Fruit fly (Drosophila melanogaster) whole organism, embryonic: Measurements from ENCODE around the gene CG14646.

Experiments used
- Adf1 ChIP-seq: fragments of 200-800 bp; sonication (Bioruptor generic); IDR thresholded peaks from 2 replicates; pipeline ENCODE4 v1.3.6; 2022; ENCODE audit warnings: missing biosample characterization, missing genetic modification characterization
- Atf6 ChIP-seq: fragments of 200-800 bp; sonication (Bioruptor generic); IDR thresholded peaks from 2 replicates; pipeline ENCODE4 v1.3.6; 2022; ENCODE audit warnings: missing biosample characterization, missing genetic modification characterization
- B-H1 ChIP-seq: fragments of 200-800 bp; sonication (Bioruptor generic); IDR thresholded peaks from 3 replicates; pipeline ENCODE4 v1.3.6; 2022; ENCODE audit warnings: missing biosample characterization, missing genetic modification characterization
- CG10147 ChIP-seq: fragments of 200-800 bp; sonication (Bioruptor generic); optimal IDR thresholded peaks from 2 replicates; lab custom pipeline; 2019; ENCODE audit warnings: missing biosample characterization, mild to moderate bottlenecking, missing genetic modification characterization, moderate library complexity
- CG1024 ChIP-seq: fragments of 200-800 bp; sonication (Bioruptor generic); IDR thresholded peaks from 2 replicates; pipeline ENCODE4 v1.3.6; 2022; ENCODE audit warnings: missing biosample characterization, missing genetic modification characterization
- CG11696 ChIP-seq: fragments of 200-800 bp; sonication (Bioruptor generic); IDR thresholded peaks from 2 replicates; pipeline ENCODE4 v1.3.6; 2022; ENCODE audit warnings: missing biosample characterization, missing genetic modification characterization
- CG12219 ChIP-seq: fragments of 200-800 bp; sonication (Bioruptor generic); optimal IDR thresholded peaks from 3 replicates; lab custom pipeline; 2018; ENCODE audit warnings: missing biosample characterization, mild to moderate bottlenecking, missing genetic modification characterization
- CG14667 ChIP-seq: fragments of 200-800 bp; sonication (Bioruptor generic); IDR thresholded peaks from 2 replicates; pipeline ENCODE4 v1.3.6; 2022; ENCODE audit warnings: missing biosample characterization, missing genetic modification characterization
- CG17568 ChIP-seq: fragments of 200-800 bp; sonication (Bioruptor generic); optimal IDR thresholded peaks from 2 replicates; lab custom pipeline; 2018; ENCODE audit warnings: missing biosample characterization, mild to moderate bottlenecking, missing genetic modification characterization, moderate library complexity
- CG18619 ChIP-seq: fragments of 200-800 bp; sonication (Bioruptor generic); optimal IDR thresholded peaks from 3 replicates; lab custom pipeline; 2017; ENCODE audit warnings: missing biosample characterization, mild to moderate bottlenecking, missing genetic modification characterization
- CG2889 ChIP-seq: fragments of 200-800 bp; sonication (Bioruptor generic); IDR thresholded peaks from 3 replicates; pipeline ENCODE4 v1.3.6; 2022; ENCODE audit warnings: missing biosample characterization, missing genetic modification characterization
- CG32532 ChIP-seq: fragments of 200-800 bp; sonication (Bioruptor generic); IDR thresholded peaks from 2 replicates; pipeline ENCODE4 v1.3.6; 2022; ENCODE audit warnings: missing biosample characterization, missing genetic modification characterization
- CG34224 ChIP-seq: fragments of 200-800 bp; sonication (Bioruptor generic); IDR thresholded peaks from 3 replicates; pipeline ENCODE4 v1.3.6; 2022; ENCODE audit warnings: missing biosample characterization, missing genetic modification characterization; ENCODE audit not compliant: partially characterized antibody
- CG43689 ChIP-seq: fragments of 200-800 bp; sonication (Bioruptor generic); IDR thresholded peaks from 2 replicates; pipeline ENCODE4 v1.3.6; 2022; ENCODE audit warnings: missing biosample characterization, missing genetic modification characterization
- CG4820 ChIP-seq: fragments of 200-800 bp; sonication (Bioruptor generic); optimal IDR thresholded peaks from 3 replicates; lab custom pipeline; 2016; ENCODE audit warnings: missing biosample characterization, missing genetic modification characterization
- CG6813 ChIP-seq: fragments of 200-800 bp; sonication (Bioruptor generic); optimal IDR thresholded peaks from 2 replicates; lab custom pipeline; 2017; ENCODE audit warnings: missing biosample characterization, missing genetic modification characterization, mild to moderate bottlenecking, moderate library complexity, missing genetic modification reagents
- CG7556 ChIP-seq: fragments of 200-800 bp; sonication (Bioruptor generic); optimal IDR thresholded peaks from 2 replicates; lab custom pipeline; 2017; ENCODE audit warnings: missing biosample characterization, mild to moderate bottlenecking, missing genetic modification characterization
- CG7745 ChIP-seq: fragments of 200-800 bp; sonication (Bioruptor generic); optimal IDR thresholded peaks from 2 replicates; lab custom pipeline; 2018; ENCODE audit warnings: missing biosample characterization, mild to moderate bottlenecking, missing genetic modification characterization, moderate library complexity
- CG8290 ChIP-seq, 3 experiments: fragments of 200-800 bp; sonication (Bioruptor generic); optimal IDR thresholded peaks; 2 replicates each; lab custom pipeline; 2016 to 2019; ENCODE audit warnings: missing biosample characterization in 3 of 3, missing genetic modification characterization in 3 of 3, mild to moderate bottlenecking in 2 of 3, moderate library complexity in 1 of 3
- CG8478 ChIP-seq: fragments of >200 bp; optimal IDR thresholded peaks from 2 replicates; lab custom pipeline; 2018
- CG8924 ChIP-seq: fragments of 200-800 bp; optimal IDR thresholded peaks from 3 replicates; lab custom pipeline; 2019; ENCODE audit warnings: missing biosample characterization, mild to moderate bottlenecking, missing genetic modification characterization, moderate library complexity
- CG9876 ChIP-seq: fragments of 200-800 bp; sonication (Bioruptor generic); optimal IDR thresholded peaks from 2 replicates; lab custom pipeline; 2016; ENCODE audit warnings: missing biosample characterization, missing genetic modification characterization
- Deaf1 ChIP-seq: fragments of 200-800 bp; optimal IDR thresholded peaks from 3 replicates; lab custom pipeline; 2019; ENCODE audit warnings: missing biosample characterization, mild to moderate bottlenecking, missing genetic modification characterization, moderate library complexity
- E2f1 ChIP-seq: fragments of 200-800 bp; sonication (Bioruptor generic); IDR thresholded peaks from 2 replicates; pipeline ENCODE4 v1.3.6; 2022; ENCODE audit warnings: missing biosample characterization, missing genetic modification characterization
- ERR ChIP-seq: fragments of 200-800 bp; sonication (Bioruptor generic); optimal IDR thresholded peaks from 2 replicates; lab custom pipeline; 2016; ENCODE audit warnings: missing biosample characterization, missing genetic modification characterization
- Eip74EF ChIP-seq, 2 experiments: fragments of 200-800 bp in 1 of 2; fragments of >200 bp in 1 of 2; sonication (Bioruptor generic) in 1 of 2; optimal IDR thresholded peaks; 2 replicates each; lab custom pipeline; 2017 to 2019; ENCODE audit warnings: missing biosample characterization in 2 of 2, missing genetic modification characterization in 2 of 2, mild to moderate bottlenecking in 1 of 2, moderate library complexity in 1 of 2
- Nf-YB ChIP-seq: fragments of 200-800 bp; sonication (Bioruptor generic); optimal IDR thresholded peaks from 3 replicates; lab custom pipeline; 2019; ENCODE audit warnings: missing biosample characterization, mild to moderate bottlenecking, missing genetic modification characterization, moderate library complexity
- Optix ChIP-seq: fragments of 200-800 bp; sonication (Bioruptor generic); IDR thresholded peaks from 3 replicates; pipeline ENCODE4 v1.3.6; 2022; ENCODE audit warnings: missing biosample characterization, missing genetic modification characterization
- Scr ChIP-seq: fragments of 200-800 bp; sonication (Bioruptor generic); IDR thresholded peaks from 2 replicates; pipeline ENCODE4 v1.3.6; 2022; ENCODE audit warnings: missing biosample characterization, missing genetic modification characterization; ENCODE audit not compliant: partially characterized antibody
- Taf1 ChIP-seq: fragments of 200-800 bp; sonication (Bioruptor generic); IDR thresholded peaks from 2 replicates; pipeline ENCODE4 v1.3.6; 2022; ENCODE audit warnings: missing biosample characterization, missing genetic modification characterization
- ap ChIP-seq: fragments of 200-800 bp; sonication (Bioruptor generic); IDR thresholded peaks from 2 replicates; pipeline ENCODE4 v1.3.6; 2022; ENCODE audit warnings: missing biosample characterization, missing genetic modification characterization
- ato ChIP-seq: fragments of 200-800 bp; sonication (Bioruptor generic); IDR thresholded peaks from 2 replicates; pipeline ENCODE4 v1.3.6; 2022; ENCODE audit warnings: missing biosample characterization, missing genetic modification characterization; ENCODE audit not compliant: partially characterized antibody
- caup ChIP-seq: fragments of 200-800 bp; sonication (Bioruptor generic); optimal IDR thresholded peaks from 3 replicates; lab custom pipeline; 2017; ENCODE audit warnings: missing biosample characterization, mild to moderate bottlenecking, missing genetic modification characterization, moderate library complexity; ENCODE audit not compliant: severe bottlenecking
- chn ChIP-seq: fragments of 200-800 bp; sonication (Bioruptor generic); optimal IDR thresholded peaks from 2 replicates; lab custom pipeline; 2016; ENCODE audit warnings: missing biosample characterization, missing genetic modification characterization
- crp ChIP-seq, 2 experiments: fragments of 200-800 bp; sonication (Bioruptor generic); optimal IDR thresholded peaks; 2 replicates in 1 of 2; 3 replicates in 1 of 2; lab custom pipeline; 2017; ENCODE audit warnings: missing biosample characterization in 2 of 2, missing genetic modification characterization in 2 of 2, mild to moderate bottlenecking in 1 of 2, moderate library complexity in 1 of 2
- en ChIP-seq: fragments of 200-800 bp; sonication (Bioruptor generic); optimal IDR thresholded peaks from 2 replicates; lab custom pipeline; 2016; ENCODE audit warnings: missing biosample characterization, missing genetic modification characterization
- fd3F ChIP-seq: fragments of 200-800 bp; sonication (Bioruptor generic); optimal IDR thresholded peaks from 2 replicates; lab custom pipeline; 2018; ENCODE audit warnings: missing biosample characterization, mild to moderate bottlenecking, missing genetic modification characterization, moderate library complexity
- her ChIP-seq: fragments of 200-800 bp; sonication (Bioruptor generic); optimal IDR thresholded peaks from 2 replicates; lab custom pipeline; 2016; ENCODE audit warnings: missing biosample characterization, missing genetic modification characterization
- nom ChIP-seq: fragments of 200-800 bp; sonication (Bioruptor generic); optimal IDR thresholded peaks from 2 replicates; lab custom pipeline; 2017; ENCODE audit warnings: missing biosample characterization, missing genetic modification characterization, mild to moderate bottlenecking, moderate library complexity, missing genetic modification reagents
- pros ChIP-seq: fragments of 200-800 bp; sonication (Bioruptor generic); optimal IDR thresholded peaks from 3 replicates; lab custom pipeline; 2019; ENCODE audit warnings: missing biosample characterization, mild to moderate bottlenecking, missing genetic modification characterization, moderate library complexity
- ranshi ChIP-seq: fragments of 200-800 bp; sonication (Bioruptor generic); IDR thresholded peaks from 2 replicates; pipeline ENCODE4 v1.3.6; 2022; ENCODE audit warnings: missing biosample characterization, missing genetic modification characterization
- row ChIP-seq: fragments of 200-800 bp; sonication (Bioruptor generic); IDR thresholded peaks from 3 replicates; pipeline ENCODE4 v1.3.6; 2022; ENCODE audit warnings: missing biosample characterization, missing genetic modification characterization
- salm ChIP-seq: fragments of 200-800 bp; sonication (Bioruptor generic); optimal IDR thresholded peaks from 2 replicates; lab custom pipeline; 2018; ENCODE audit warnings: missing biosample characterization, mild to moderate bottlenecking, missing genetic modification characterization
- sens-2 ChIP-seq: fragments of 200-800 bp; sonication (Bioruptor generic); IDR thresholded peaks from 2 replicates; pipeline ENCODE4 v1.3.6; 2022; ENCODE audit warnings: missing biosample characterization, missing genetic modification characterization
- shn ChIP-seq: fragments of 200-800 bp; sonication (Bioruptor generic); optimal IDR thresholded peaks from 3 replicates; lab custom pipeline; 2016; ENCODE audit warnings: missing biosample characterization, missing genetic modification characterization
- so ChIP-seq: fragments of 200-800 bp; sonication (Bioruptor generic); IDR thresholded peaks from 3 replicates; pipeline ENCODE4 v1.3.6; 2022; ENCODE audit warnings: missing biosample characterization, missing genetic modification characterization
- stwl ChIP-seq: fragments of 200-800 bp; sonication (Bioruptor generic); optimal IDR thresholded peaks from 3 replicates; lab custom pipeline; 2018; ENCODE audit warnings: missing biosample characterization, mild to moderate bottlenecking, missing genetic modification characterization, moderate library complexity
- tx ChIP-seq: fragments of 200-800 bp; sonication (Bioruptor generic); optimal IDR thresholded peaks from 2 replicates; lab custom pipeline; 2016; ENCODE audit warnings: missing biosample characterization, missing genetic modification characterization
- vfl ChIP-seq: fragments of 200-800 bp; sonication (Bioruptor generic); optimal IDR thresholded peaks from 2 replicates; lab custom pipeline; 2016; ENCODE audit warnings: missing biosample characterization, missing genetic modification characterization
- vnd ChIP-seq: fragments of 200-800 bp; sonication (Bioruptor generic); IDR thresholded peaks from 3 replicates; pipeline ENCODE4 v1.3.6; 2022; ENCODE audit warnings: missing biosample characterization, missing genetic modification characterization; ENCODE audit not compliant: partially characterized antibody
- yki ChIP-seq: fragments of >200 bp; optimal IDR thresholded peaks from 3 replicates; lab custom pipeline; 2018

CG14646 gene

DNA sequence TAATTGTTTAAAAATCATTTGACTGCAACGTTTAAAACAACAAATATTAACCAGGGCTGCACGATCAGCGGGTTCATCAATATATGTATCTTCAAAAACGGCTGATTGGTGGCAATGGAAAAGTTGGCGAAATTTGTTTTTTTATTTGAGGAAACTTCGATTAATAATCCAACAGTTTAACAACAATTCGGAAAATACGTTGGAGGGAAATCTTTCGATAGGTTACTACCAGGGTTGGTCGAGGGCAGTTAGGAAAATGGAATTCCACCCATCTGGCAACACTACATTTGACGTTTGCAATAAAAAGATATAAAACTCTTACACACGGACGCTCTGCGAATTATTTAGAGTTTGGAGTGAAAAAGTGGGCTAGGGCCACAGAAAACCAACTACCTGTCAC is 46.9 kb downstream of the CG14646 start, which contains the start of the genes Lipt2 and CG14650 (continued):
- TF ChIP-seq stwl (tag; lab: Kevin White, UChicago) = peak; percentile 65
- TF ChIP-seq E2f1 (GFP tag; lab: Robert Waterston, UW) = 0 out of 2 replicates have a peak, but pooled peaks have one; percentile 9
- TF ChIP-seq CG7556 (GFP tag; lab: Kevin White, UChicago) = peak; percentile 10
- peak; percentile 58 for TF ChIP-seq CG10147 (GFP tag; lab: Kevin White, UChicago)
- TF ChIP-seq her (GFP tag; lab: Kevin White, UChicago) = peak; percentile 53
- no peak for TF ChIP-seq CG8290 (GFP tag; optimal IDR thresholded peaks at IDR 0.05; lab: Kevin White, UChicago)
- TF ChIP-seq CG8290 (tag; optimal IDR thresholded peaks at IDR 0.05; lab: Kevin White, UChicago) = no peak
- TF ChIP-seq CG18619 (GFP tag; lab: Kevin White, UChicago) = peak; percentile 1
- no peak; the same call in 1 of the 2 replicates for TF ChIP-seq ranshi (GFP tag; lab: Robert Waterston, UW)
- no peak for TF ChIP-seq so (GFP tag; lab: Robert Waterston, UW)
- peak; percentile 40 for TF ChIP-seq ERR (GFP tag; lab: Kevin White, UChicago)
- peak; percentile 56 for TF ChIP-seq CG32532
- no peak for TF ChIP-seq CG11696 (GFP tag; lab: Robert Waterston, UW)
- TF ChIP-seq CG34224 (GFP tag; lab: Robert Waterston, UW) = peak; percentile 49; the same call in 2 of the 3 replicates
- TF ChIP-seq Atf6 (GFP tag; lab: Robert Waterston, UW) = no peak; the same call in 1 of the 2 replicates
- no peak for TF ChIP-seq CG2889 (GFP tag; lab: Robert Waterston, UW)
- no peak for TF ChIP-seq CG8478 (lab: Kevin White, UChicago)
- no peak for TF ChIP-seq CG12219 (GFP tag; lab: Kevin White, UChicago)
- no peak for TF ChIP-seq CG43689 (GFP tag; lab: Robert Waterston, UW)
- TF ChIP-seq Adf1 (GFP tag; lab: Robert Waterston, UW) = no peak
- TF ChIP-seq nom = no peak
- no peak for TF ChIP-seq sens-2 (GFP tag; lab: Robert Waterston, UW)
- no peak for TF ChIP-seq salm
- TF ChIP-seq CG7745 (tag; lab: Kevin White, UChicago) = no peak
- TF ChIP-seq tx (GFP tag; lab: Kevin White, UChicago) = peak; percentile 53
- peak; percentile 73 for TF ChIP-seq row (GFP tag; lab: Robert Waterston, UW)
- TF ChIP-seq Optix (GFP tag; lab: Robert Waterston, UW) = no peak; the same call in 2 of the 3 replicates
- no peak for TF ChIP-seq CG14667 (GFP tag; lab: Robert Waterston, UW)
- TF ChIP-seq pros = no peak
- TF ChIP-seq CG9876 (GFP tag; lab: Kevin White, UChicago) = peak; percentile 61
- peak; percentile 63 for TF ChIP-seq shn (GFP tag; lab: Kevin White, UChicago)
- TF ChIP-seq Eip74EF (GFP tag; optimal IDR thresholded peaks at IDR 0.05; lab: Kevin White, UChicago) = no peak
- no peak for TF ChIP-seq Taf1 (GFP tag; lab: Robert Waterston, UW)
- TF ChIP-seq crp (GFP tag; optimal IDR thresholded peaks at IDR 0.05; lab: Kevin White, UChicago) = peak in 1 of 2 experiments; percentile 37
- TF ChIP-seq CG8924 = peak; percentile 74
- TF ChIP-seq CG17568 (GFP tag; lab: Kevin White, UChicago) = no peak
- peak; percentile 47; the same call in 1 of the 3 replicates for TF ChIP-seq vnd (GFP tag; lab: Robert Waterston, UW)
- TF ChIP-seq yki = no peak
- TF ChIP-seq fd3F (GFP tag; lab: Kevin White, UChicago) = peak; percentile 22
- no peak for TF ChIP-seq CG1024
- TF ChIP-seq ap (GFP tag; lab: Robert Waterston, UW) = no peak
- peak; percentile 20 for TF ChIP-seq CG4820 (GFP tag; lab: Kevin White, UChicago)
- TF ChIP-seq chn (GFP tag; lab: Kevin White, UChicago) = peak; percentile 75
- no peak for TF ChIP-seq CG6813 (GFP tag; lab: Kevin White, UChicago)
- TF ChIP-seq Nf-YB (GFP tag; lab: Kevin White, UChicago) = peak; percentile 17
- peak; percentile 12 for TF ChIP-seq vfl (GFP tag; lab: Kevin White, UChicago)
- TF ChIP-seq ato (GFP tag; lab: Robert Waterston, UW) = no peak; the same call in 1 of the 2 replicates
- no peak for TF ChIP-seq caup
- TF ChIP-seq Deaf1 (tag; lab: Kevin White, UChicago) = no peak
- TF ChIP-seq Scr (GFP tag; lab: Robert Waterston, UW) = peak; percentile 68
- TF ChIP-seq en (GFP tag; lab: Kevin White, UChicago) = peak; percentile 46
- TF ChIP-seq B-H1 (GFP tag; lab: Robert Waterston, UW) = no peak
